Worm (Caenorhabditis elegans) whole organism, late embryonic: ENCODE results near the gene decr-1.3.

ENCODE experiments used
- C38D4.7 ChIP-seq: fragments of 200-800 bp; sonication (Bioruptor generic); optimal IDR thresholded peaks from 2 replicates; lab custom pipeline; 2018; ENCODE audit warnings: mild to moderate bottlenecking, missing genetic modification characterization, moderate library complexity, missing compliant biosample characterization
- F13H6.1 ChIP-seq: sonication (generic microtip); optimal IDR thresholded peaks from 2 replicates; lab custom pipeline; 2016; ENCODE audit warnings: missing genetic modification characterization, missing compliant biosample characterization
- K09A11.1 ChIP-seq: sonication (generic microtip); optimal IDR thresholded peaks from 2 replicates; lab custom pipeline; 2017; ENCODE audit warnings: antibody characterized with exemption, mild to moderate bottlenecking, missing genetic modification characterization, missing compliant biosample characterization; ENCODE audit not compliant: insufficient read depth
- T23F11.4 ChIP-seq: fragments of 200-800 bp; sonication (Bioruptor generic); optimal IDR thresholded peaks from 2 replicates; lab custom pipeline; 2018; ENCODE audit warnings: mild to moderate bottlenecking, missing genetic modification characterization, missing compliant biosample characterization
- Y22D7AL.16 ChIP-seq: sonication (generic microtip); optimal IDR thresholded peaks from 2 replicates; lab custom pipeline; 2016; ENCODE audit warnings: missing genetic modification characterization, missing compliant biosample characterization
- ahr-1 ChIP-seq: sonication (generic microtip); optimal IDR thresholded peaks from 2 replicates; lab custom pipeline; 2016; ENCODE audit warnings: missing genetic modification characterization, missing compliant biosample characterization
- ceh-14 ChIP-seq: sonication (generic microtip); optimal IDR thresholded peaks from 2 replicates; lab custom pipeline; 2016; ENCODE audit warnings: missing genotype, missing genetic modification characterization, missing compliant biosample characterization
- ceh-18 ChIP-seq: sonication (generic microtip); optimal IDR thresholded peaks from 2 replicates; lab custom pipeline; 2016; ENCODE audit warnings: missing genetic modification characterization, missing compliant biosample characterization
- ceh-19 ChIP-seq: fragments of 200-800 bp; sonication (Bioruptor generic); optimal IDR thresholded peaks from 2 replicates; lab custom pipeline; 2018; ENCODE audit warnings: mild to moderate bottlenecking, missing genetic modification characterization, missing compliant biosample characterization
- ceh-24 ChIP-seq: sonication (generic microtip); optimal IDR thresholded peaks from 2 replicates; lab custom pipeline; 2016; ENCODE audit warnings: mild to moderate bottlenecking, missing genetic modification characterization, missing compliant biosample characterization
- ceh-30 ChIP-seq: fragments of 150-350 bp; optimal IDR thresholded peaks from 2 replicates; lab custom pipeline; 2014; ENCODE audit warnings: missing biosample characterization, missing genetic modification characterization
- ceh-45 ChIP-seq: fragments of 200-800 bp; sonication (Bioruptor generic); IDR thresholded peaks from 2 replicates; pipeline ENCODE4 v1.3.6; 2022; ENCODE audit warnings: missing genetic modification reagents, missing genetic modification characterization, missing compliant biosample characterization
- ceh-6 ChIP-seq: fragments of 200-800 bp; sonication (Bioruptor generic); optimal IDR thresholded peaks from 2 replicates; lab custom pipeline; 2018; ENCODE audit warnings: mild to moderate bottlenecking, missing genetic modification characterization, missing compliant biosample characterization
- ceh-9 ChIP-seq: sonication (generic microtip); optimal IDR thresholded peaks from 2 replicates; lab custom pipeline; 2016; ENCODE audit warnings: mild to moderate bottlenecking, missing genetic modification characterization, inconsistent platforms, missing compliant biosample characterization
- dmd-4 ChIP-seq: sonication (generic microtip); optimal IDR thresholded peaks from 2 replicates; lab custom pipeline; 2016; ENCODE audit warnings: borderline replicate concordance, missing genetic modification characterization, missing compliant biosample characterization
- elt-2 ChIP-seq: sonication (generic microtip); optimal IDR thresholded peaks from 2 replicates; lab custom pipeline; 2016; ENCODE audit warnings: missing genetic modification reagents, missing genetic modification characterization, missing compliant biosample characterization
- elt-4 ChIP-seq: sonication (generic microtip); optimal IDR thresholded peaks from 2 replicates; lab custom pipeline; 2016; ENCODE audit warnings: missing genetic modification characterization, missing compliant biosample characterization
- ets-4 ChIP-seq: sonication (generic microtip); optimal IDR thresholded peaks from 2 replicates; lab custom pipeline; 2016; ENCODE audit warnings: missing genetic modification characterization, missing compliant biosample characterization
- eyg-1 ChIP-seq: sonication (generic microtip); optimal IDR thresholded peaks from 2 replicates; lab custom pipeline; 2016; ENCODE audit warnings: missing genotype, missing genetic modification characterization, missing compliant biosample characterization
- fax-1 ChIP-seq: sonication (generic microtip); optimal IDR thresholded peaks from 2 replicates; lab custom pipeline; 2016; ENCODE audit warnings: missing genotype, missing genetic modification characterization, missing compliant biosample characterization
- hlh-13 ChIP-seq: fragments of 200-800 bp; sonication (Bioruptor generic); optimal IDR thresholded peaks from 2 replicates; lab custom pipeline; 2018; ENCODE audit warnings: mild to moderate bottlenecking, missing genetic modification characterization, missing compliant biosample characterization
- hlh-15 ChIP-seq: sonication (generic microtip); optimal IDR thresholded peaks from 2 replicates; lab custom pipeline; 2016; ENCODE audit warnings: missing genetic modification characterization, missing compliant biosample characterization
- mec-3 ChIP-seq: sonication (generic microtip); optimal IDR thresholded peaks from 2 replicates; lab custom pipeline; 2016; ENCODE audit warnings: borderline replicate concordance, missing genetic modification characterization, missing compliant biosample characterization
- nfya-1 ChIP-seq: sonication (generic microtip); optimal IDR thresholded peaks from 2 replicates; lab custom pipeline; 2017; ENCODE audit warnings: missing genetic modification characterization, mild to moderate bottlenecking, missing compliant biosample characterization, antibody characterized with exemption, moderate library complexity
- nhr-11 ChIP-seq: fragments of 150-350 bp; optimal IDR thresholded peaks from 2 replicates; lab custom pipeline; 2014; ENCODE audit warnings: missing biosample characterization, missing genetic modification characterization
- nhr-232 ChIP-seq: sonication (generic microtip); optimal IDR thresholded peaks from 2 replicates; lab custom pipeline; 2016; ENCODE audit warnings: missing genetic modification characterization, missing compliant biosample characterization
- odd-2 ChIP-seq: sonication (generic microtip); optimal IDR thresholded peaks from 2 replicates; lab custom pipeline; 2017; ENCODE audit warnings: antibody characterized with exemption, mild to moderate bottlenecking, missing genetic modification characterization, missing compliant biosample characterization
- pax-1 ChIP-seq: fragments of 150-350 bp; optimal IDR thresholded peaks from 2 replicates; lab custom pipeline; 2014; ENCODE audit warnings: missing biosample characterization, missing genetic modification characterization
- pros-1 ChIP-seq: fragments of 150-350 bp; optimal IDR thresholded peaks from 2 replicates; lab custom pipeline; 2014; ENCODE audit warnings: missing biosample characterization, missing genetic modification reagents, missing genetic modification characterization
- rnt-1 ChIP-seq: sonication (generic microtip); optimal IDR thresholded peaks from 2 replicates; lab custom pipeline; 2016; ENCODE audit warnings: missing genetic modification characterization, missing compliant biosample characterization
- sdc-2 ChIP-seq: sonication (generic microtip); optimal IDR thresholded peaks from 2 replicates; lab custom pipeline; 2016; ENCODE audit warnings: missing genotype, missing genetic modification characterization, missing compliant biosample characterization
- sox-2 ChIP-seq: fragments of 200-800 bp; sonication (Bioruptor generic); IDR thresholded peaks from 2 replicates; pipeline ENCODE4 v1.3.6; 2022; ENCODE audit warnings: missing genetic modification reagents, missing genetic modification characterization, missing compliant biosample characterization
- ttx-3 ChIP-seq: sonication (generic microtip); optimal IDR thresholded peaks from 2 replicates; lab custom pipeline; 2016; ENCODE audit warnings: missing genetic modification reagents, missing genetic modification characterization, missing compliant biosample characterization
- unc-42 ChIP-seq: sonication (generic microtip); optimal IDR thresholded peaks from 2 replicates; lab custom pipeline; 2016; ENCODE audit warnings: missing genotype, missing genetic modification characterization, missing compliant biosample characterization
- unc-55 ChIP-seq: sonication (generic microtip); optimal IDR thresholded peaks from 2 replicates; lab custom pipeline; 2017; ENCODE audit warnings: missing biosample characterization, missing genetic modification reagents, missing genetic modification characterization
- unc-86 ChIP-seq: sonication (generic microtip); optimal IDR thresholded peaks from 2 replicates; lab custom pipeline; 2016; ENCODE audit warnings: missing genetic modification characterization, missing compliant biosample characterization
- ztf-16 ChIP-seq: sonication (generic microtip); optimal IDR thresholded peaks from 2 replicates; lab custom pipeline; 2017; ENCODE audit warnings: missing genetic modification characterization, missing compliant biosample characterization

The decr-1.3 gene

ce11 chrII:8169283-8169682 is 4.1 kb downstream of the decr-1.3 start, which contains the start of gene T05C12.15:
TSS of gene T05C12.15 (plus strand) at chrII:8169583.
- TF ChIP-seq pros-1, result no peak
- no peak for TF ChIP-seq ahr-1 (tag; lab: Kevin White, UChicago)
- TF ChIP-seq unc-55, result peak; percentile 20

- peak; percentile 11 for TF ChIP-seq unc-55
- TF ChIP-seq F13H6.1 (tag; lab: Kevin White, UChicago), result no peak
- no peak for TF ChIP-seq nhr-11 (tag; lab: Kevin White, UChicago)
- TF ChIP-seq ceh-24, result no peak
- no peak for TF ChIP-seq hlh-13 (GFP tag; lab: Kevin White, UChicago)
- TF ChIP-seq unc-42 (tag; lab: Kevin White, UChicago), result peak; percentile 98
- no peak for TF ChIP-seq eyg-1 (tag; lab: Kevin White, UChicago)
- TF ChIP-seq pax-1 (tag; lab: Kevin White, UChicago), result peak; percentile 3
- TF ChIP-seq rnt-1 (tag; lab: Kevin White, UChicago), result peak; percentile 15
- TF ChIP-seq ztf-16 (tag; lab: Kevin White, UChicago), result no peak
- no peak for TF ChIP-seq ceh-6 (GFP tag; lab: Kevin White, UChicago)
- no peak for TF ChIP-seq ttx-3
These were observed 11.2 kb downstream of the decr-1.3 start, which contains the start of the genes emb-27 and rrf-3 for ce11 chrII:8162120-8162648. TSS of gene emb-27 (minus strand) at chrII:8162170. TSS of gene rrf-3 (plus strand) at chrII:8162465.

ce11 chrII:8160916-8161315 is 12.4 kb downstream of the decr-1.3 start:
- TF ChIP-seq odd-2 (tag; lab: Kevin White, UChicago), result no peak
- no peak for TF ChIP-seq rnt-1 (tag; lab: Kevin White, UChicago)
- no peak for TF ChIP-seq ets-4 (tag; lab: Kevin White, UChicago)
- no peak for TF ChIP-seq ceh-18 (tag; lab: Kevin White, UChicago)
- TF ChIP-seq hlh-15 (tag; lab: Kevin White, UChicago), result no peak
- TF ChIP-seq nfya-1 (tag; lab: Kevin White, UChicago), result no peak
- TF ChIP-seq C38D4.7 (GFP tag; lab: Kevin White, UChicago), result no peak
- no peak for TF ChIP-seq elt-2 (tag; lab: Kevin White, UChicago)
- no peak for TF ChIP-seq unc-86 (tag; lab: Kevin White, UChicago)

- TF ChIP-seq nfya-1 (tag; lab: Kevin White, UChicago) (peak; percentile 11), Y22D7AL.16 (tag; lab: Kevin White, UChicago) (no peak), unc-42 (tag; lab: Kevin White, UChicago) (peak; percentile 2), hlh-15 (tag; lab: Kevin White, UChicago) (no peak)
These were observed 15.4 kb downstream of the decr-1.3 start, which contains the start of gene pch-2 for ce11 chrII:8157991-8158390. TSS of gene pch-2 (plus strand) at chrII:8158349.

ce11 chrII:8156845-8157373 is 16.4 kb downstream of the decr-1.3 start, which contains the start of the genes tub-1 and tmem-138:
TSS of gene tub-1 (minus strand) at chrII:8156945.
TSS of gene tmem-138 (plus strand) at chrII:8157323.
- TF ChIP-seq mec-3 (tag; lab: Kevin White, UChicago), result no peak
- TF ChIP-seq nhr-232 (tag; lab: Kevin White, UChicago), result no peak
- no peak for TF ChIP-seq ceh-14 (tag; lab: Kevin White, UChicago)
- TF ChIP-seq sdc-2 (tag; lab: Kevin White, UChicago), result no peak
- TF ChIP-seq ceh-30 (tag; lab: Kevin White, UChicago), result no peak
- TF ChIP-seq Y22D7AL.16 (tag; lab: Kevin White, UChicago), result no peak
- TF ChIP-seq elt-4 (tag; lab: Kevin White, UChicago), result no peak
- no peak for TF ChIP-seq fax-1 (tag; lab: Kevin White, UChicago)
- no peak for TF ChIP-seq ceh-19
- no peak for TF ChIP-seq ceh-9 (tag; lab: Kevin White, UChicago)
- TF ChIP-seq T23F11.4, result no peak
- no peak for TF ChIP-seq dmd-4 (tag; lab: Kevin White, UChicago)
- no peak for TF ChIP-seq sox-2 (GFP tag; lab: Robert Waterston, UW)
- TF ChIP-seq ceh-45 (GFP tag; lab: Robert Waterston, UW), result no peak
- no peak for TF ChIP-seq K09A11.1 (tag; lab: Kevin White, UChicago)
